Worm (Caenorhabditis elegans) whole organism, L4 larva: ENCODE measurements around the gene anmt-3.

Source experiments
- F37D6.2 ChIP-seq: sonication (generic microtip); optimal IDR thresholded peaks from 2 replicates; lab custom pipeline; 2016; ENCODE audit warnings: mild to moderate bottlenecking, missing genetic modification characterization, missing compliant biosample characterization
- F44E2.7 ChIP-seq: fragments of 200-800 bp; sonication (Bioruptor generic); IDR thresholded peaks from 2 replicates; pipeline ENCODE4 v2.1.2; 2022; ENCODE audit warnings: missing genetic modification characterization, missing compliant biosample characterization
- R02D3.7 ChIP-seq: fragments of 150-350 bp; sonication (generic microtip); optimal IDR thresholded peaks from 3 replicates; lab custom pipeline; 2014; ENCODE audit warnings: missing biosample characterization, missing genetic modification characterization
- aha-1 ChIP-seq: fragments of 150-350 bp; peaks from one replicate; lab custom pipeline; 2014; ENCODE audit warnings: missing biosample characterization, missing genetic modification characterization
- ama-1 ChIP-seq: fragments of 150-350 bp; optimal IDR thresholded peaks from 2 replicates; lab custom pipeline; 2014; ENCODE audit warnings: inconsistent platforms, mixed read lengths
- ceh-32 ChIP-seq: sonication (generic microtip); optimal IDR thresholded peaks from 2 replicates; lab custom pipeline; 2016; ENCODE audit warnings: mild to moderate bottlenecking, missing genetic modification characterization, missing compliant biosample characterization; ENCODE audit not compliant: poor library complexity
- ceh-44 ChIP-seq: fragments of 200-800 bp; sonication (Bioruptor generic); IDR thresholded peaks from 2 replicates; pipeline ENCODE4 v1.3.6; 2022; ENCODE audit warnings: missing genetic modification reagents, missing genetic modification characterization, missing compliant biosample characterization
- cey-2 ChIP-seq: sonication (generic microtip); optimal IDR thresholded peaks from 3 replicates; lab custom pipeline; 2017; ENCODE audit warnings: missing genetic modification characterization, mild to moderate bottlenecking, missing compliant biosample characterization, antibody characterized with exemption, borderline replicate concordance; ENCODE audit not compliant: insufficient read depth
- daf-16 ChIP-seq, 3 experiments: sonication (generic microtip); optimal IDR thresholded peaks; 2 replicates each; lab custom pipeline; 2016 to 2017; ENCODE audit warnings: missing genetic modification characterization in 3 of 3, missing genetic modification reagents in 3 of 3, mild to moderate bottlenecking in 2 of 3, missing compliant biosample characterization in 2 of 3, missing biosample characterization in 1 of 3, moderate library complexity in 1 of 3
- daf-8 ChIP-seq: fragments of 200-800 bp; sonication (Bioruptor generic); IDR thresholded peaks from 2 replicates; pipeline ENCODE4 v1.3.6; 2022; ENCODE audit warnings: missing genetic modification characterization, missing compliant biosample characterization
- dmd-6 ChIP-seq: fragments of 200-800 bp; sonication (Bioruptor generic); IDR thresholded peaks from 2 replicates; pipeline ENCODE4 v1.3.6; 2022; ENCODE audit warnings: missing genetic modification reagents, missing genetic modification characterization, missing compliant biosample characterization
- dve-1 ChIP-seq: sonication (generic microtip); optimal IDR thresholded peaks from 2 replicates; lab custom pipeline; 2017; ENCODE audit warnings: antibody characterized with exemption, mild to moderate bottlenecking, missing genetic modification characterization, missing compliant biosample characterization; ENCODE audit not compliant: insufficient read depth
- egl-27 ChIP-seq: sonication (generic microtip); optimal IDR thresholded peaks from 3 replicates; lab custom pipeline; 2017; ENCODE audit warnings: missing biosample characterization, missing genetic modification reagents, missing genetic modification characterization
- fkh-10 ChIP-seq: fragments of 150-350 bp; optimal IDR thresholded peaks from 2 replicates; lab custom pipeline; 2014; ENCODE audit warnings: missing biosample characterization, missing genetic modification reagents, missing genetic modification characterization
- hif-1 ChIP-seq, 2 experiments: sonication (generic microtip); optimal IDR thresholded peaks; 2 replicates each; lab custom pipeline; 2016 to 2017; ENCODE audit warnings: missing compliant biosample characterization in 2 of 2, missing genetic modification characterization in 2 of 2, missing genetic modification reagents in 2 of 2, missing genotype in 2 of 2, mild to moderate bottlenecking in 1 of 2
- hlh-11 ChIP-seq: fragments of 200-800 bp; sonication (Bioruptor generic); optimal IDR thresholded peaks from 2 replicates; lab custom pipeline; 2018; ENCODE audit warnings: mild to moderate bottlenecking, missing genetic modification characterization, missing compliant biosample characterization
- hlh-30 ChIP-seq: sonication (generic microtip); optimal IDR thresholded peaks from 2 replicates; lab custom pipeline; 2017; ENCODE audit warnings: antibody characterized with exemption, mild to moderate bottlenecking, missing genetic modification characterization, missing compliant biosample characterization; ENCODE audit not compliant: insufficient read depth
- lim-7 ChIP-seq: fragments of 200-800 bp; sonication (Bioruptor generic); IDR thresholded peaks from 2 replicates; pipeline ENCODE4 v1.3.6; 2022; ENCODE audit warnings: missing genetic modification characterization, missing compliant biosample characterization
- lin-15B ChIP-seq: fragments of 150-350 bp; sonication (generic microtip); optimal IDR thresholded peaks from 3 replicates; lab custom pipeline; 2014; ENCODE audit warnings: missing biosample characterization, missing genetic modification characterization
- lin-29 ChIP-seq: fragments of 200-800 bp; sonication (Bioruptor generic); IDR thresholded peaks from 2 replicates; pipeline ENCODE4 v1.3.6; 2022; ENCODE audit warnings: missing genetic modification reagents, missing genetic modification characterization, missing compliant biosample characterization
- lir-3 ChIP-seq: sonication (generic microtip); optimal IDR thresholded peaks from 2 replicates; lab custom pipeline; 2016; ENCODE audit warnings: mild to moderate bottlenecking, missing genetic modification characterization, missing compliant biosample characterization
- mdl-1 ChIP-seq, 2 experiments: fragments of 150-350 bp in 1 of 2; sonication (generic microtip) in 1 of 2; optimal IDR thresholded peaks; 2 replicates each; lab custom pipeline; 2014 to 2017; ENCODE audit warnings: missing biosample characterization in 2 of 2, missing genetic modification characterization in 2 of 2
- mep-1 ChIP-seq: fragments of 150-350 bp; sonication (generic microtip); optimal IDR thresholded peaks from 3 replicates; lab custom pipeline; 2014; ENCODE audit warnings: missing biosample characterization, missing genetic modification characterization
- nhr-111 ChIP-seq: fragments of 200-800 bp; sonication (Bioruptor generic); optimal IDR thresholded peaks from 2 replicates; lab custom pipeline; 2018; ENCODE audit warnings: mild to moderate bottlenecking, missing genetic modification characterization, missing compliant biosample characterization
- nhr-28 ChIP-seq: fragments of 150-350 bp; optimal IDR thresholded peaks from 2 replicates; lab custom pipeline; 2014; ENCODE audit warnings: missing biosample characterization, missing genetic modification characterization
- nhr-41 ChIP-seq: fragments of 200-800 bp; sonication (Bioruptor generic); IDR thresholded peaks from 2 replicates; pipeline ENCODE4 v1.3.6; 2022; ENCODE audit warnings: missing genetic modification reagents, missing genetic modification characterization, missing compliant biosample characterization
- nhr-48 ChIP-seq: sonication (generic microtip); optimal IDR thresholded peaks from 2 replicates; lab custom pipeline; 2016; ENCODE audit warnings: mild to moderate bottlenecking, missing genetic modification characterization, missing compliant biosample characterization
- nhr-6 ChIP-seq: fragments of 150-350 bp; optimal IDR thresholded peaks from 2 replicates; lab custom pipeline; 2014; ENCODE audit warnings: missing biosample characterization, missing genetic modification characterization
- pha-4 ChIP-seq, 2 experiments: fragments of 150-350 bp in 1 of 2; fragments of 200-800 bp in 1 of 2; sonication (Bioruptor generic) in 1 of 2; IDR thresholded peaks in 1 of 2; optimal IDR thresholded peaks in 1 of 2; 2 replicates each; pipeline versions ENCODE4 v1.3.6 to Lab custom; 2014 to 2022; ENCODE audit warnings: missing genetic modification characterization in 2 of 2, missing genetic modification reagents in 2 of 2, missing biosample characterization in 1 of 2, missing compliant biosample characterization in 1 of 2
- php-3 ChIP-seq: fragments of 200-800 bp; sonication (Bioruptor generic); IDR thresholded peaks from 2 replicates; pipeline ENCODE4 v1.3.6; 2022; ENCODE audit warnings: missing genetic modification reagents, missing genetic modification characterization, missing compliant biosample characterization
- pqm-1 ChIP-seq: sonication (generic microtip); optimal IDR thresholded peaks from 2 replicates; lab custom pipeline; 2017; ENCODE audit warnings: missing biosample characterization, missing genetic modification characterization
- sdz-12 ChIP-seq: fragments of 200-800 bp; sonication (Bioruptor generic); optimal IDR thresholded peaks from 2 replicates; lab custom pipeline; 2018; ENCODE audit warnings: mild to moderate bottlenecking, missing genetic modification characterization, missing compliant biosample characterization
- skn-1 ChIP-seq: fragments of 150-350 bp; optimal IDR thresholded peaks from 2 replicates; lab custom pipeline; 2014; ENCODE audit warnings: missing biosample characterization, missing genetic modification characterization
- unc-62 ChIP-seq, 3 experiments: fragments of 150-350 bp in 1 of 3; sonication (generic microtip); optimal IDR thresholded peaks in 2 of 3; peaks in 1 of 3; 1 replicate in 1 of 3; 2 replicates in 2 of 3; lab custom pipeline; 2014 to 2017; ENCODE audit warnings: missing biosample characterization in 3 of 3, missing genetic modification characterization in 3 of 3, missing genetic modification reagents in 3 of 3, missing genotype in 1 of 3

Gene anmt-3

ce11 chrV:9927381-9927780 lies 30.8 kb downstream of the anmt-3 start:
- TF ChIP-seq unc-62 (GFP tag; optimal IDR thresholded peaks at IDR 0.05 in 1 of 2; lab: Kevin White, UChicago) (peak in 1 of 2 experiments; percentile 25), unc-62 (tag; optimal IDR thresholded peaks at IDR 0.05; lab: Kevin White, UChicago) (no peak), lin-15B (tag; lab: Kevin White, UChicago) (no peak)

ce11 chrV:9926240-9926639 lies 31.9 kb downstream of the anmt-3 start, which contains the start of gene C50H2.13:
TSS of gene C50H2.13 (plus strand) at chrV:9926540.
- no peak for TF ChIP-seq mep-1 (tag; lab: Kevin White, UChicago)
- peak; percentile 46 for TF ChIP-seq aha-1

- TF ChIP-seq hlh-30 (no peak), nhr-48 (tag; lab: Kevin White, UChicago) (peak; percentile 12), dve-1 (tag; lab: Kevin White, UChicago) (peak; percentile 61), nhr-28 (tag; lab: Kevin White, UChicago) (peak; percentile 76), daf-16 (GFP tag; optimal IDR thresholded peaks at IDR 0.05; lab: Kevin White, UChicago) (peak in 1 of 2 experiments; percentile 17), daf-16 (tag; optimal IDR thresholded peaks at IDR 0.05; lab: Kevin White, UChicago) (peak; percentile 59), daf-8 (GFP tag; lab: Robert Waterston, UW) (no peak), pqm-1 (tag; lab: Kevin White, UChicago) (peak; percentile 97), hlh-11 (tag; lab: Kevin White, UChicago) (peak; percentile 74), cey-2 (peak; percentile 35), nhr-41 (peak; percentile 23; the same call in 1 of the 2 replicates), php-3 (GFP tag; lab: Robert Waterston, UW) (0 out of 2 replicates have a peak, but pooled peaks have one; percentile 37), dmd-6 (GFP tag; lab: Robert Waterston, UW) (peak; percentile 61), sdz-12 (GFP tag; lab: Kevin White, UChicago) (no peak)
These were observed 32.5 kb downstream of the anmt-3 start for ce11 chrV:9925647-9926046.

ce11 chrV:9924389-9924788 lies 33.7 kb downstream of the anmt-3 start:
- TF ChIP-seq dmd-6 (GFP tag; lab: Robert Waterston, UW) (peak; percentile 34; the same call in 1 of the 2 replicates), nhr-111 (GFP tag; lab: Kevin White, UChicago) (no peak), nhr-28 (tag; lab: Kevin White, UChicago) (peak; percentile 42), fkh-10 (GFP tag; lab: Kevin White, UChicago) (no peak), lin-15B (tag; lab: Kevin White, UChicago) (no peak), aha-1 (peak; percentile 91)
- TF ChIP-seq, all 104 proteins: peak for 3

- no peak for TF ChIP-seq pha-4 (GFP tag; IDR thresholded peaks at IDR 0.05; lab: Robert Waterston, UW)
- no peak for TF ChIP-seq pha-4 (tag; optimal IDR thresholded peaks at IDR 0.05; lab: Kevin White, UChicago)
- TF ChIP-seq ceh-32 (tag; lab: Kevin White, UChicago) = no peak
- no peak for TF ChIP-seq nhr-28 (tag; lab: Kevin White, UChicago)
- no peak for TF ChIP-seq hif-1 (tag; optimal IDR thresholded peaks at IDR 0.05; lab: Kevin White, UChicago)
- no peak for TF ChIP-seq F44E2.7 (GFP tag; lab: Robert Waterston, UW)
- TF ChIP-seq lin-29 (GFP tag; lab: Robert Waterston, UW) = no peak
- TF ChIP-seq ama-1 = no peak
- TF ChIP-seq egl-27 (tag; lab: Kevin White, UChicago) = no peak
- no peak for TF ChIP-seq nhr-6
- no peak for TF ChIP-seq ceh-44
- no peak for TF ChIP-seq F37D6.2 (tag; lab: Kevin White, UChicago)
- no peak for TF ChIP-seq mdl-1 (tag; optimal IDR thresholded peaks at IDR 0.05; lab: Kevin White, UChicago)
- no peak for TF ChIP-seq skn-1
- TF ChIP-seq lir-3 (tag; lab: Kevin White, UChicago) = no peak
- no peak for TF ChIP-seq R02D3.7 (tag; lab: Kevin White, UChicago)
- TF ChIP-seq lim-7 (GFP tag; lab: Robert Waterston, UW) = no peak
These were observed 35.6 kb downstream of the anmt-3 start, which contains the start of gene C50H2.7 for ce11 chrV:9922481-9922880. TSS of gene C50H2.7 (plus strand) at chrV:9922781.
